Fruit fly (Drosophila melanogaster): ENCODE data around the gene SCCRO.

DNA sequence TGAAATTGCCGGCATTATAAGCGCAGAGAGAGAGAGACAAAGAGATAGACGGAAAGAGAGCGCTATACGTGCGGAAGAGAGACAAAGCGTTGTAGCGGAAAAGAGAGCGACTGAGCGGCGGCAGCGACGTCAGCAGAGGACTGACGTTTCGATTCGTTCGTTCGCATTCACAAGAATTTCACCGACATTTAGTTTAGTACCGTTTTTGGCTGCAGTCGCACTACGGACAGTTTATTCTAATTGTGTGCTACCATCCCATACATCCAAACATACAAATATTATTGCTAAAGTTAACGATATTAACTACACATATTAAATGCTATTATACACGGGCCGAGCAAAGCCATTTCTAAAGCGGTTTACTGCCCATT, 28.0 kb upstream of the SCCRO start, which contains the start of gene CrebA:
- TF ChIP-seq Hnf4 (GFP tag; optimal IDR thresholded peaks at IDR 0.05) (no peak), usp (GFP tag; optimal IDR thresholded peaks at IDR 0.05) (no peak)

Measured in whole organism, wandering third instar larva.